Worm (Caenorhabditis elegans): Measurements from ENCODE around the gene F54B11.7.

- TF ChIP-seq tbx-2 (tag; optimal IDR thresholded peaks at IDR 0.05) (no peak), swsn-7 (tag; optimal IDR thresholded peaks at IDR 0.05) (no peak), lir-3 (tag; optimal IDR thresholded peaks at IDR 0.05; ENCODE audit: poor library complexity) (no peak), nhr-77 (tag; optimal IDR thresholded peaks at IDR 0.05) (no peak), C34B4.2 (tag; optimal IDR thresholded peaks at IDR 0.05) (no peak), nhr-28 (tag; optimal IDR thresholded peaks at IDR 0.05) (no peak), lin-13 (GFP tag; optimal IDR thresholded peaks at IDR 0.05) (no peak)
These were observed 38.3 kb upstream of the F54B11.7 start for ce11 chrX:13561954-13562353.
